Worm (Caenorhabditis elegans) whole organism, L4 larva: Measurements from ENCODE around the gene F35H12.1.

Experiments
- F26F4.8 ChIP-seq: fragments of 200-800 bp; sonication (Bioruptor generic); conservative IDR thresholded peaks from 2 replicates; pipeline ENCODE4 v1.3.6; 2022; ENCODE audit warnings: missing genetic modification characterization, missing compliant biosample characterization
- F44E2.7 ChIP-seq: fragments of 200-800 bp; sonication (Bioruptor generic); IDR thresholded peaks from 2 replicates; pipeline ENCODE4 v2.1.2; 2022; ENCODE audit warnings: missing genetic modification characterization, missing compliant biosample characterization
- Y75B8A.6 ChIP-seq: fragments of 200-800 bp; sonication (Bioruptor generic); IDR thresholded peaks from 2 replicates; pipeline ENCODE4 v1.3.6; 2022; ENCODE audit warnings: missing genetic modification reagents, missing genetic modification characterization, missing compliant biosample characterization
- aha-1 ChIP-seq: fragments of 150-350 bp; peaks from one replicate; lab custom pipeline; 2014; ENCODE audit warnings: missing biosample characterization, missing genetic modification characterization
- ama-1 ChIP-seq: fragments of 150-350 bp; optimal IDR thresholded peaks from 2 replicates; lab custom pipeline; 2014; ENCODE audit warnings: inconsistent platforms, mixed read lengths
- ceh-28 ChIP-seq: fragments of 150-350 bp; optimal IDR thresholded peaks from 2 replicates; lab custom pipeline; 2014; ENCODE audit warnings: missing biosample characterization, missing genetic modification reagents, missing genetic modification characterization
- dmd-6 ChIP-seq: fragments of 200-800 bp; sonication (Bioruptor generic); IDR thresholded peaks from 2 replicates; pipeline ENCODE4 v1.3.6; 2022; ENCODE audit warnings: missing genetic modification reagents, missing genetic modification characterization, missing compliant biosample characterization
- dmd-9 ChIP-seq: fragments of 200-800 bp; sonication (Bioruptor generic); IDR thresholded peaks from 2 replicates; pipeline ENCODE4 v1.3.6; 2022; ENCODE audit warnings: missing genetic modification reagents, missing genetic modification characterization, missing compliant biosample characterization
- dpl-1 ChIP-seq: fragments of 150-350 bp; optimal IDR thresholded peaks from 2 replicates; lab custom pipeline; 2014; ENCODE audit warnings: missing biosample characterization, missing genetic modification reagents, missing genetic modification characterization
- duxl-1 ChIP-seq: sonication (generic microtip); optimal IDR thresholded peaks from 2 replicates; lab custom pipeline; 2016; ENCODE audit warnings: mild to moderate bottlenecking, missing genetic modification characterization, moderate library complexity, missing compliant biosample characterization; ENCODE audit not compliant: poor library complexity
- dve-1 ChIP-seq: sonication (generic microtip); optimal IDR thresholded peaks from 2 replicates; lab custom pipeline; 2017; ENCODE audit warnings: antibody characterized with exemption, mild to moderate bottlenecking, missing genetic modification characterization, missing compliant biosample characterization; ENCODE audit not compliant: insufficient read depth
- egl-43 ChIP-seq: fragments of 200-800 bp; sonication (Bioruptor generic); IDR thresholded peaks from 2 replicates; pipeline ENCODE4 v1.3.6; 2022; ENCODE audit warnings: missing genetic modification reagents, missing genetic modification characterization, missing compliant biosample characterization
- fkh-10 ChIP-seq: fragments of 150-350 bp; optimal IDR thresholded peaks from 2 replicates; lab custom pipeline; 2014; ENCODE audit warnings: missing biosample characterization, missing genetic modification reagents, missing genetic modification characterization
- hif-1 ChIP-seq, 2 experiments: sonication (generic microtip); optimal IDR thresholded peaks; 2 replicates each; lab custom pipeline; 2016 to 2017; ENCODE audit warnings: missing compliant biosample characterization in 2 of 2, missing genetic modification characterization in 2 of 2, missing genetic modification reagents in 2 of 2, missing genotype in 2 of 2, mild to moderate bottlenecking in 1 of 2
- hlh-11 ChIP-seq: fragments of 200-800 bp; sonication (Bioruptor generic); optimal IDR thresholded peaks from 2 replicates; lab custom pipeline; 2018; ENCODE audit warnings: mild to moderate bottlenecking, missing genetic modification characterization, missing compliant biosample characterization
- hlh-30 ChIP-seq: sonication (generic microtip); optimal IDR thresholded peaks from 2 replicates; lab custom pipeline; 2017; ENCODE audit warnings: antibody characterized with exemption, mild to moderate bottlenecking, missing genetic modification characterization, missing compliant biosample characterization; ENCODE audit not compliant: insufficient read depth
- hmg-1.1 ChIP-seq: fragments of 200-800 bp; sonication (Bioruptor generic); IDR thresholded peaks from 2 replicates; pipeline ENCODE4 v1.3.6; 2022; ENCODE audit warnings: missing genetic modification reagents, missing genetic modification characterization, missing compliant biosample characterization
- jun-1 ChIP-seq: fragments of 150-350 bp; optimal IDR thresholded peaks from 2 replicates; lab custom pipeline; 2014; ENCODE audit warnings: missing biosample characterization, missing genetic modification reagents, missing genetic modification characterization
- lin-38 ChIP-seq: fragments of 200-800 bp; sonication (Bioruptor generic); IDR thresholded peaks from 2 replicates; pipeline ENCODE4 v1.3.6; 2022; ENCODE audit warnings: missing genetic modification reagents, missing genetic modification characterization, missing compliant biosample characterization
- lin-39 ChIP-seq: fragments of 150-350 bp; optimal IDR thresholded peaks from 2 replicates; lab custom pipeline; 2014; ENCODE audit warnings: missing biosample characterization, missing genetic modification reagents, missing genetic modification characterization
- lir-3 ChIP-seq: sonication (generic microtip); optimal IDR thresholded peaks from 2 replicates; lab custom pipeline; 2016; ENCODE audit warnings: mild to moderate bottlenecking, missing genetic modification characterization, missing compliant biosample characterization
- lsy-2 ChIP-seq, 2 experiments: fragments of 150-350 bp in 1 of 2; sonication (generic microtip) in 1 of 2; optimal IDR thresholded peaks; 2 replicates each; lab custom pipeline; 2014 to 2017; ENCODE audit warnings: missing biosample characterization in 2 of 2, missing genetic modification characterization in 2 of 2
- mep-1 ChIP-seq: fragments of 150-350 bp; sonication (generic microtip); optimal IDR thresholded peaks from 3 replicates; lab custom pipeline; 2014; ENCODE audit warnings: missing biosample characterization, missing genetic modification characterization
- mes-2 ChIP-seq: sonication (generic microtip); optimal IDR thresholded peaks from 2 replicates; lab custom pipeline; 2016; ENCODE audit warnings: missing genotype, mild to moderate bottlenecking, missing genetic modification characterization, missing compliant biosample characterization; ENCODE audit not compliant: poor library complexity, severe bottlenecking
- mxl-3 ChIP-seq: fragments of 200-800 bp; sonication (Bioruptor generic); optimal IDR thresholded peaks from 2 replicates; lab custom pipeline; 2018; ENCODE audit warnings: mild to moderate bottlenecking, missing genetic modification characterization, missing compliant biosample characterization
- nhr-11 ChIP-seq: fragments of 150-350 bp; optimal IDR thresholded peaks from 2 replicates; lab custom pipeline; 2014; ENCODE audit warnings: missing biosample characterization, missing genetic modification characterization
- nhr-28 ChIP-seq: fragments of 150-350 bp; optimal IDR thresholded peaks from 2 replicates; lab custom pipeline; 2014; ENCODE audit warnings: missing biosample characterization, missing genetic modification characterization
- nhr-41 ChIP-seq: fragments of 200-800 bp; sonication (Bioruptor generic); IDR thresholded peaks from 2 replicates; pipeline ENCODE4 v1.3.6; 2022; ENCODE audit warnings: missing genetic modification reagents, missing genetic modification characterization, missing compliant biosample characterization
- nhr-6 ChIP-seq: fragments of 150-350 bp; optimal IDR thresholded peaks from 2 replicates; lab custom pipeline; 2014; ENCODE audit warnings: missing biosample characterization, missing genetic modification characterization
- nhr-76 ChIP-seq: fragments of 150-350 bp; optimal IDR thresholded peaks from 2 replicates; lab custom pipeline; 2014; ENCODE audit warnings: missing biosample characterization, missing genetic modification characterization
- nhr-77 ChIP-seq: fragments of 150-350 bp; optimal IDR thresholded peaks from 2 replicates; lab custom pipeline; 2014; ENCODE audit warnings: missing biosample characterization, missing genetic modification characterization
- rbr-2 ChIP-seq: sonication (generic microtip); optimal IDR thresholded peaks from 2 replicates; lab custom pipeline; 2016; ENCODE audit warnings: missing genotype, missing genetic modification characterization, missing compliant biosample characterization
- set-16 ChIP-seq: fragments of 200-800 bp; sonication (Bioruptor generic); IDR thresholded peaks from 2 replicates; pipeline ENCODE4 v1.3.6; 2022; ENCODE audit warnings: missing genetic modification reagents, missing genetic modification characterization, missing compliant biosample characterization
- snpc-4 ChIP-seq: fragments of 150-350 bp; optimal IDR thresholded peaks from 2 replicates; lab custom pipeline; 2014; ENCODE audit warnings: missing biosample characterization, missing genetic modification characterization
- unc-62 ChIP-seq, 3 experiments: fragments of 150-350 bp in 1 of 3; sonication (generic microtip); optimal IDR thresholded peaks in 2 of 3; peaks in 1 of 3; 1 replicate in 1 of 3; 2 replicates in 2 of 3; lab custom pipeline; 2014 to 2017; ENCODE audit warnings: missing biosample characterization in 3 of 3, missing genetic modification characterization in 3 of 3, missing genetic modification reagents in 3 of 3, missing genotype in 1 of 3
- vab-7 ChIP-seq: fragments of 200-800 bp; sonication (Bioruptor generic); IDR thresholded peaks from 2 replicates; pipeline ENCODE4 v1.3.6; 2022; ENCODE audit warnings: missing genetic modification reagents, missing genetic modification characterization, missing compliant biosample characterization
- zip-2 ChIP-seq: fragments of 150-350 bp; optimal IDR thresholded peaks from 2 replicates; lab custom pipeline; 2014; ENCODE audit warnings: missing biosample characterization, missing genetic modification characterization
- ztf-7 ChIP-seq: fragments of 150-350 bp; optimal IDR thresholded peaks from 2 replicates; lab custom pipeline; 2014; ENCODE audit warnings: missing biosample characterization, missing genetic modification characterization

F35H12.1 gene

DNA sequence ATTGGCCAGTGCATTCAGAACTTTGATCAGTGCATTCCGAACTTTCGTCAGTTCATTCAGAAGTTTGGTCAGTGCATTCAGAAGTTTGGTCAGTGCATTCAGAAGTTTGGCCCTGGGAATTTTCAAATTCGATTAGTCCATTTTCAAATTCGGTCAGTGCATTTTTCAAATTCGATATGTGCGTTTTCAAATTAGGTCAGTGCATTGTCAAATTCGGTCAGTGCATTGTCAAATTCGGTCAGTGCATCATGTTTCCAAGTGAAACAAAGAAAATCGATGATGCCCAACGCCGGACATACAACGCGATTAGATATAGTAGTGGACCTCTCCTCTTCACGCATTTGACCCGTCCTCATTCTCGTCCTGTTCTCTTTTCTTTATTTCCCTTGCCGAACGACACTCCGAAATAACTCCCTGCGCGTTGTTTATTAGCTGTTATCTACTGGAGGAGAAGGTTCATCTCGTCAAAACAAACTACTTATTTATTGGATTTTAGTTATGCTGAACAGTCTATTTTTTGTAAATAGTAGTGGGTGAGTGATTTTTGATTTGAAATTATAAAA is 21.0 kb downstream of the F35H12.1 start, which contains the start of gene apm-3 (continued):
- TF ChIP-seq hlh-30, result peak; percentile 16
- TF ChIP-seq hif-1 (tag; optimal IDR thresholded peaks at IDR 0.05; lab: Kevin White, UChicago), result no peak
- TF ChIP-seq zip-2, result no peak
- TF ChIP-seq dpl-1, result peak; percentile 4
- peak; percentile 47 for TF ChIP-seq mes-2 (tag; lab: Kevin White, UChicago)
- no peak for TF ChIP-seq vab-7 (GFP tag; lab: Robert Waterston, UW)
- no peak for TF ChIP-seq ztf-7 (tag; lab: Kevin White, UChicago)
- TF ChIP-seq rbr-2, result no peak
- TF ChIP-seq lin-39 (tag; lab: Kevin White, UChicago), result no peak
- TF ChIP-seq set-16 (GFP tag; lab: Robert Waterston, UW), result no peak

ce11 chrX:957581-957980 is 24.0 kb downstream of the F35H12.1 start, which contains the start of gene chil-10:
TSS of gene chil-10 (plus strand) at chrX:957881.
- TF ChIP-seq lin-38 (no peak), aha-1 (tag; lab: Kevin White, UChicago) (peak; percentile 6)

DNA sequence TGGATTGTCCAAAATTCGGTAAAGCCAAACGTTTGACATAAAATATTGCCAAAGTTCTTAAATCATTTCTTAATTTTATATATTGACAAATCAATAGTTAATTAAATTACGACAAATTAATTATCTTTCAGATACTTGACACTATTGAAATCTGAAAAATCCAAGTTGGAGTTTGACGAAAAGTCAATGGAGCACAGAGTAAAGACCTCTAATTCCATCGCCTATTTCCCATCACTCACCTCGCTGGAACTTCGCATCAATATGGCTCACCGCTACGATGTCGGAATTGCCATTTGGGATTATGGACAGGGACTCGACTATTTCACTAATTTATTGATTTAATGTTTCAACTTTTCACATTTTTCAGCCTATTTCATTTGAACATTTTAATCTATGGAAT is 26.5 kb downstream of the F35H12.1 start:
- peak in 1 of 2 experiments; percentile 94 for TF ChIP-seq unc-62 (GFP tag; optimal IDR thresholded peaks at IDR 0.05 in 1 of 2; lab: Kevin White, UChicago)
- TF ChIP-seq unc-62 (tag; optimal IDR thresholded peaks at IDR 0.05; lab: Kevin White, UChicago), result no peak
- no peak for TF ChIP-seq lir-3 (tag; lab: Kevin White, UChicago)

DNA sequence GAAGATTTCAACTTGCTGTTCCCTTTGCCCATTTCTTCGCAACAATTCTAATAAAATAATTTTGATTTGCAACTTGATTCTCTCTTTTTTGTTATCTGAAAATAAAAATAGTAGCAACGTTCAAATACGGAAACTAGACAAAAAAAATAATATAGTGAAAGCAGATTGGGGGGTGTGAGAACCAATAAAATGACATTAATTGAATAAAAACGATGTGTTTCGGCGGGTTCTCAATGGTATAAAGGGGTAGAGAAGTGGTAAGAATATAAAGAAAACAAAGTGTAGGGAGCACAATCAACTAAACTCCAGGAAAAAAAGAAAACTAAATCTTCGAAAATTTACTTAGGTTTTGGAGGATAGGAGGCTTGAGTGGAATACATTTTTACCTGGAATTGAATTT is 29.6 kb downstream of the F35H12.1 start, which contains the start of gene ncs-1:
Gene ncs-1, minus strand, starts transcription at position 101 of the 400 bp plus-strand sequence.
- TF ChIP-seq ama-1 (lab: Kevin White, UChicago) (no peak), F26F4.8 (GFP tag; lab: Robert Waterston, UW) (no peak), nhr-41 (GFP tag; lab: Robert Waterston, UW) (no peak)

ce11 chrX:970072-970471 is 36.5 kb downstream of the F35H12.1 start, which contains the start of gene C44C1.6:
TSS of gene C44C1.6 (minus strand) at chrX:970270.
- no peak for TF ChIP-seq nhr-6 (tag; lab: Kevin White, UChicago)
- TF ChIP-seq jun-1, result no peak
- peak; percentile 31 for TF ChIP-seq nhr-28 (tag; lab: Kevin White, UChicago)
- TF ChIP-seq aha-1 (tag; lab: Kevin White, UChicago), result no peak

- TF ChIP-seq hlh-11 (tag; lab: Kevin White, UChicago), result peak; percentile 57
- TF ChIP-seq hif-1 (tag; optimal IDR thresholded peaks at IDR 0.05; lab: Kevin White, UChicago), result peak in 1 of 2 experiments; percentile 38
- no peak for TF ChIP-seq Y75B8A.6 (GFP tag; lab: Robert Waterston, UW)
- no peak for TF ChIP-seq egl-43
- TF ChIP-seq nhr-11 (tag; lab: Kevin White, UChicago), result no peak
- TF ChIP-seq nhr-76 (tag; lab: Kevin White, UChicago), result no peak
- peak in 1 of 2 experiments; percentile 18 for TF ChIP-seq lsy-2 (tag; optimal IDR thresholded peaks at IDR 0.05; lab: Kevin White, UChicago)
- peak; percentile 33 for TF ChIP-seq hlh-30
- TF ChIP-seq rbr-2, result peak; percentile 38
- peak; percentile 61 for TF ChIP-seq mep-1 (tag; lab: Kevin White, UChicago)
- TF ChIP-seq snpc-4 (tag; lab: Kevin White, UChicago), result no peak
- no peak for TF ChIP-seq F44E2.7 (GFP tag; lab: Robert Waterston, UW)
- TF ChIP-seq aha-1 (tag; lab: Kevin White, UChicago), result peak; percentile 78
- peak; percentile 44 for TF ChIP-seq ceh-28
- TF ChIP-seq nhr-77, result no peak
- TF ChIP-seq hmg-1.1 (GFP tag; lab: Robert Waterston, UW), result peak; percentile 77
- TF ChIP-seq dmd-9 (GFP tag; lab: Robert Waterston, UW), result no peak
- TF ChIP-seq dmd-6 (GFP tag; lab: Robert Waterston, UW), result peak; percentile 37
- peak; percentile 80 for TF ChIP-seq mes-2 (tag; lab: Kevin White, UChicago)
- TF ChIP-seq fkh-10 (GFP tag; lab: Kevin White, UChicago), result peak; percentile 9
- TF ChIP-seq dve-1 (tag; lab: Kevin White, UChicago), result peak; percentile 13
- TF ChIP-seq duxl-1 (tag; lab: Kevin White, UChicago), result peak; percentile 37
- TF ChIP-seq mxl-3, result peak; percentile 45
Measured at ce11 chrX:974499-975235, 41.1 kb downstream of the F35H12.1 start, which contains the start of gene vps-45. TSS of gene vps-45 (minus strand) at chrX:974848.
